Worm (Caenorhabditis elegans): ENCODE data around the gene cua-1.

DNA sequence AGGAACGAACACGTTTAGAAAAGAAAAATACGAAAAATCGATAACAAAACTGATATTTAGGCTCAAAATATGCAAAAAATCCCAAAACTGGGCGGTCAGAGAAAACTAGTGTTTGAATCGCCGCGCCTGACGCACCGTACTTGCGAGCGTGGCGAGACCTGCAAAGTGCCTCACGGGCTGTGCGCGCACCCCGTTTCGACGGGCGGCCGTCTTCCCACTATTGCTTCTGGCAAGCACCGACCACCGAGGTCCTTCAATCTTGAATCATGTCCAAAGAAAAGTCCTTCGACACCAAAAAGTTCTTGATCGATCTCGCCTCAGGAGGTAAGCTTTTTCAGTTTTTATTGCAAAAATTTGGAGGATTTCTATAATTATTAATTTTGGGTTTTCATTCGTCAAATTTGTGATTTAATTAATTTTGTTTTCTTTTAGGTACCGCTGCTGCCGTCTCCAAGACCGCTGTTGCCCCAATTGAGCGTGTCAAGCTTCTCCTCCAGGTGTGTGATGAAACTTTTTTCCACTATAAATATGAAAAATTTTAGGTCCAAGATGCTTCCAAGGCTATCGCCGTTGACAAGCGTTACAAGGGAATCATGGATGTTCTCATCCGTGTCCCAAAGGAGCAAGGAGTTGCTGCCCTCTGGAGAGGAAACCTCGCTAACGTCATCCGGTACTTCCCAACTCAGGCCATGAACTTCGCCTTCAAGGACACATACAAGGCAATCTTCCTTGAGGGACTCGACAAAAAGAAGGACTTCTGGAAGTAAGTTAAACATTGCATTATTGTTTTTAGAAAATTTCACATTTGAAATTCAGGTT is 8.1 kb upstream of the cua-1 start, which contains the start of gene ant-1.1:
- peak; percentile 99 for TF ChIP-seq aha-1 (tag)
- TF ChIP-seq mdl-1 (tag; optimal IDR thresholded peaks at IDR 0.05) = peak; percentile 4 to 50
- TF ChIP-seq egl-43 (GFP tag; IDR thresholded peaks at IDR 0.05) = peak; percentile 88
- TF ChIP-seq ceh-44 (GFP tag; IDR thresholded peaks at IDR 0.05) = peak; percentile 47; the same call in 1 of the 2 replicates
- peak; percentile 97 for TF ChIP-seq ama-1 (optimal IDR thresholded peaks at IDR 0.05)
- peak; percentile 86 for TF ChIP-seq nhr-6 (tag; optimal IDR thresholded peaks at IDR 0.05)
- TF ChIP-seq daf-19 (GFP tag; conservative IDR thresholded peaks at IDR 0.05) = peak; percentile 71
- TF ChIP-seq jun-1 (tag; optimal IDR thresholded peaks at IDR 0.05) = peak; percentile 47
- TF ChIP-seq dpl-1 (GFP tag; optimal IDR thresholded peaks at IDR 0.05) = peak; percentile 98
- no peak for TF ChIP-seq nhr-76 (tag; optimal IDR thresholded peaks at IDR 0.05)
- peak; percentile 56 for TF ChIP-seq gei-8 (GFP tag; optimal IDR thresholded peaks at IDR 0.05)

Data from whole organism, L4 larva.